Fruit fly (Drosophila melanogaster): ENCODE measurements around the gene CG10336.
A peak's percentile ranks its signal among the peaks of the same experiment; 100 is the strongest.

The CG10336 gene

DNA sequence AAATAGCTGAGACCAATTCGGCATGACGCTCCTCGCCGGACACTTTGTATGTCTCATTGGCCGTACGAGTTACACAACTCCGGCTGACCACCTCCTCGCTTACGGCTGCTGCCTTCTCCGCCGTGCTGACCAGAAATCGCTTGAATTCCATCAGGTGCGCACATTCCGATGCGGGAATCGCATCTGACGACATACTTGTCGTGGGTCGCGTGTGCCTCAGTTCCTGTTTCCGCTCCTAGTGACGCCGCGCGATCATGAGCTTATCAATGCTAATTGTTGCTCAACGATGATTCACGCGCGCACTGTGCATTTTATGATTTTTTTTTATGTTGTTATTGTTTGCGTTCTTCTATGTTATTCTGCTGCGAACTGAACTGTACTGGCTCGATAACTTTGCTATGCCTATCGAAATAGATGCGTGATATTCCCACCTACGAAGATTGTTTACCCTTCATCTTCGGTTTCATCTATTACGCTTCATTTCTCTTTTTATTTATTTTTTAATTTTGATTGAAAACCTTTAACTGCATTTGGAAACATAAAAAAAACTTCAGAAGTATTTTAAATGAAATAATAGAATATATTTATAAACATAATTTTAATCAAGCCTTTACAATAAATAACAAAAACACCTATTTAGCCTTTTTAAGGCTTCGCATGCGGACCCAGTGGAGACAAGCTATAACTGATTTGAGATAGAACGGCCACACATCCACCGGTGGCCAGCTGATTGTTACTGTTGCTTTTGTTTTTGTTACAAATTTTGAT, 13.6 kb downstream of the CG10336 start, which contains the start of the genes CG10376 and CG10343 (continued):
- peak; percentile 49 for TF ChIP-seq CG8944 (GFP tag; optimal IDR thresholded peaks at IDR 0.05)
- no peak for TF ChIP-seq CkIIα-i1 (GFP tag; IDR thresholded peaks at IDR 0.05)
- TF ChIP-seq Bdp1 (GFP tag; optimal IDR thresholded peaks at IDR 0.05): peak; percentile 12
- peak; percentile 73; the same call in 2 of the 3 replicates for TF ChIP-seq mld (GFP tag; IDR thresholded peaks at IDR 0.05; ENCODE audit: partially characterized antibody)
- TF ChIP-seq Ptx1 (GFP tag; IDR thresholded peaks at IDR 0.05): peak; percentile 93
- peak; percentile 70 for TF ChIP-seq salm (tag; optimal IDR thresholded peaks at IDR 0.05)
- peak; percentile 93 for TF ChIP-seq Xbp1 (GFP tag; optimal IDR thresholded peaks at IDR 0.05)
- TF ChIP-seq slp2 (GFP tag; optimal IDR thresholded peaks at IDR 0.05): peak; percentile 39
- no peak; the same call in none of the 2 replicates for TF ChIP-seq CG32772 (GFP tag; IDR thresholded peaks at IDR 0.05)
- peak; percentile 81 for TF ChIP-seq Blimp-1 (GFP tag; optimal IDR thresholded peaks at IDR 0.05)
- peak; percentile 78 for TF ChIP-seq CG13296 (GFP tag; optimal IDR thresholded peaks at IDR 0.05)
- 0 out of 3 replicates have a peak, but pooled peaks have one; percentile 43 for TF ChIP-seq ci (GFP tag; IDR thresholded peaks at IDR 0.05)
- 0 out of 2 replicates have a peak, but pooled peaks have one; percentile 26 for TF ChIP-seq chm (GFP tag; IDR thresholded peaks at IDR 0.05)
- peak; percentile 59 for TF ChIP-seq ro (GFP tag; IDR thresholded peaks at IDR 0.05)
- TF ChIP-seq Poxn (GFP tag; IDR thresholded peaks at IDR 0.05): peak; percentile 48; the same call in 1 of the 2 replicates
- peak; percentile 98 for TF ChIP-seq Abd-B (GFP tag; optimal IDR thresholded peaks at IDR 0.05)
- peak; percentile 85 for TF ChIP-seq CG10267 (tag; optimal IDR thresholded peaks at IDR 0.05)
- peak; percentile 69; the same call in 1 of the 2 replicates for TF ChIP-seq peb (GFP tag; IDR thresholded peaks at IDR 0.05)
- peak; percentile 81 for TF ChIP-seq CG2116 (GFP tag; optimal IDR thresholded peaks at IDR 0.05)
- peak; percentile 82 for TF ChIP-seq CG31224 (GFP tag; IDR thresholded peaks at IDR 0.05)
- no peak for TF ChIP-seq CG12744 (GFP tag; optimal IDR thresholded peaks at IDR 0.05)
- TF ChIP-seq al (GFP tag; IDR thresholded peaks at IDR 0.05): peak; percentile 85
- peak; percentile 50 for TF ChIP-seq grn (GFP tag; optimal IDR thresholded peaks at IDR 0.05)
- TF ChIP-seq ab (GFP tag; optimal IDR thresholded peaks at IDR 0.05): peak; percentile 33
- TF ChIP-seq CG8388 (GFP tag; optimal IDR thresholded peaks at IDR 0.05): peak; percentile 85
- TF ChIP-seq CG31365 (tag; optimal IDR thresholded peaks at IDR 0.05): no peak
- peak; percentile 58 for TF ChIP-seq HLH54F (GFP tag; optimal IDR thresholded peaks at IDR 0.05)
- peak; percentile 40 for TF ChIP-seq CG10274 (GFP tag; optimal IDR thresholded peaks at IDR 0.05)
- peak; percentile 81 for TF ChIP-seq CG9437 (GFP tag; optimal IDR thresholded peaks at IDR 0.05)
- peak; percentile 57 for TF ChIP-seq Ravus (GFP tag; IDR thresholded peaks at IDR 0.05)
- TF ChIP-seq sim (GFP tag; IDR thresholded peaks at IDR 0.05): 0 out of 2 replicates have a peak, but pooled peaks have one; percentile 41
- peak; percentile 86 for TF ChIP-seq NfI (GFP tag; optimal IDR thresholded peaks at IDR 0.05)
- peak; percentile 90 for TF ChIP-seq CG33557 (GFP tag; optimal IDR thresholded peaks at IDR 0.05)
- TF ChIP-seq gcm (GFP tag; optimal IDR thresholded peaks at IDR 0.05): peak; percentile 80
- peak; percentile 95 for TF ChIP-seq CG2712 (tag; optimal IDR thresholded peaks at IDR 0.05)
- peak; percentile 85 for TF ChIP-seq NFAT (GFP tag; IDR thresholded peaks at IDR 0.05)
- 0 out of 4 replicates have a peak, but pooled peaks have one; percentile 40 for TF ChIP-seq Dll (GFP tag; IDR thresholded peaks at IDR 0.05; ENCODE audit: partially characterized antibody)
- peak; percentile 82 for TF ChIP-seq CG14441 (GFP tag; IDR thresholded peaks at IDR 0.05)
- peak; percentile 40 for TF ChIP-seq gfzf (GFP tag; optimal IDR thresholded peaks at IDR 0.05)
- 0 out of 2 replicates have a peak, but pooled peaks have one; percentile 26 for TF ChIP-seq dimm (GFP tag; IDR thresholded peaks at IDR 0.05)
- TF ChIP-seq stwl (tag; optimal IDR thresholded peaks at IDR 0.05): peak; percentile 68
- 0 out of 2 replicates have a peak, but pooled peaks have one; percentile 33 for TF ChIP-seq CG11696 (GFP tag; IDR thresholded peaks at IDR 0.05)
- peak; percentile 63 for TF ChIP-seq GATAe (GFP tag; conservative IDR thresholded peaks at IDR 0.05)
- peak; percentile 81 for TF ChIP-seq HmgZ (tag; optimal IDR thresholded peaks at IDR 0.05)
- peak; percentile 95 for TF ChIP-seq sug (tag; optimal IDR thresholded peaks at IDR 0.05)
- peak; percentile 64 for TF ChIP-seq CG17912 (GFP tag; optimal IDR thresholded peaks at IDR 0.05)
- TF ChIP-seq sens (GFP tag): peak; percentile 92
- TF ChIP-seq bab2 (GFP tag; optimal IDR thresholded peaks at IDR 0.05): peak; percentile 46
- TF ChIP-seq CG9609 (GFP tag; optimal IDR thresholded peaks at IDR 0.05): peak; percentile 74
